Worm (Caenorhabditis elegans) whole organism, midembryonic: ENCODE results near the gene C03B1.4.

Source experiments
- T22C8.4 ChIP-seq: fragments of 200-800 bp; sonication (Bioruptor generic); IDR thresholded peaks from 2 replicates; pipeline ENCODE4 v1.3.6; 2022; ENCODE audit warnings: missing genetic modification characterization, missing compliant biosample characterization
- cog-1 ChIP-seq: sonication (generic microtip); optimal IDR thresholded peaks from 2 replicates; lab custom pipeline; 2016; ENCODE audit warnings: missing genetic modification characterization, missing compliant biosample characterization
- flt-1 ChIP-seq: fragments of 200-800 bp; sonication (Bioruptor generic); IDR thresholded peaks from 2 replicates; pipeline ENCODE4 v1.3.6; 2022; ENCODE audit warnings: missing genetic modification characterization, missing compliant biosample characterization
- klf-2 ChIP-seq: fragments of 200-800 bp; sonication (Bioruptor generic); conservative IDR thresholded peaks from 2 replicates; pipeline ENCODE4 v1.3.6; 2022; ENCODE audit warnings: missing genetic modification reagents, missing genetic modification characterization, missing compliant biosample characterization
- med-1 ChIP-seq: sonication (generic microtip); optimal IDR thresholded peaks from 2 replicates; lab custom pipeline; 2017; ENCODE audit warnings: missing genetic modification characterization, mild to moderate bottlenecking, missing compliant biosample characterization, antibody characterized with exemption, missing genetic modification reagents; ENCODE audit not compliant: insufficient read depth
- ref-1 ChIP-seq: fragments of 200-800 bp; sonication (Bioruptor generic); conservative IDR thresholded peaks from 2 replicates; pipeline ENCODE4 v1.3.6; 2022; ENCODE audit warnings: missing genetic modification reagents, missing genetic modification characterization, missing compliant biosample characterization
- tab-1 ChIP-seq: fragments of 200-800 bp; sonication (Bioruptor generic); IDR thresholded peaks from 2 replicates; pipeline ENCODE4 v1.3.6; 2022; ENCODE audit warnings: missing genetic modification characterization, missing compliant biosample characterization
- ztf-23 ChIP-seq: fragments of 200-800 bp; sonication (Bioruptor generic); IDR thresholded peaks from 2 replicates; pipeline ENCODE4 v1.3.6; 2022; ENCODE audit warnings: missing genetic modification reagents, missing genetic modification characterization, missing compliant biosample characterization
- ztf-29 ChIP-seq: fragments of 200-800 bp; sonication (Bioruptor generic); IDR thresholded peaks from 2 replicates; pipeline ENCODE4 v1.3.6; 2022; ENCODE audit warnings: missing genetic modification reagents, missing genetic modification characterization, missing compliant biosample characterization

ce11 chrX:6338446-6338845 lies 25.9 kb upstream of the C03B1.4 start:
- no peak for TF ChIP-seq ref-1
- TF ChIP-seq cog-1 = no peak
- no peak for TF ChIP-seq T22C8.4
- TF ChIP-seq ztf-23 (GFP tag; lab: Robert Waterston, UW) = no peak
- TF ChIP-seq klf-2 (GFP tag; lab: Robert Waterston, UW) = no peak
- no peak for TF ChIP-seq flt-1 (GFP tag; lab: Robert Waterston, UW)
- TF ChIP-seq med-1 = no peak
- no peak for TF ChIP-seq tab-1
- TF ChIP-seq ztf-29 (GFP tag; lab: Robert Waterston, UW) = no peak
